Worm (Caenorhabditis elegans): ENCODE data around the gene lgc-20.

The lgc-20 gene

ce11 chrII:11347878-11348556 lies 4.6 kb upstream of the lgc-20 start, which contains the start of the genes B0491.6 and pigm-1:
Gene B0491.6 (minus strand): TSS chrII:11348343.
Gene pigm-1 (plus strand): TSS chrII:11348445.
- no peak for TF ChIP-seq K02D7.2 (tag; optimal IDR thresholded peaks at IDR 0.05)
- no peak for TF ChIP-seq pha-4 (tag; optimal IDR thresholded peaks at IDR 0.05)
- peak; percentile 19 for TF ChIP-seq hlh-30 (tag; optimal IDR thresholded peaks at IDR 0.05; ENCODE audit: insufficient read depth)
- TF ChIP-seq fax-1 (tag; optimal IDR thresholded peaks at IDR 0.05), result no peak
- no peak for TF ChIP-seq fkh-6 (tag; optimal IDR thresholded peaks at IDR 0.05)
- TF ChIP-seq eyg-1 (tag; optimal IDR thresholded peaks at IDR 0.05), result no peak
- TF ChIP-seq sox-2 (GFP tag; IDR thresholded peaks at IDR 0.05), result no peak
- no peak for TF ChIP-seq che-1 (tag; optimal IDR thresholded peaks at IDR 0.05)
- no peak for TF ChIP-seq nhr-11 (tag; optimal IDR thresholded peaks at IDR 0.05)
- TF ChIP-seq ama-1 (optimal IDR thresholded peaks at IDR 0.05), result no peak
- TF ChIP-seq tbx-7 (tag; optimal IDR thresholded peaks at IDR 0.05), result no peak
- TF ChIP-seq dve-1 (tag; optimal IDR thresholded peaks at IDR 0.05), result no peak
- no peak for TF ChIP-seq pag-3 (tag; optimal IDR thresholded peaks at IDR 0.05; ENCODE audit: borderline replicate concordance)
- no peak for TF ChIP-seq pqm-1 (tag; optimal IDR thresholded peaks at IDR 0.05)
- no peak for TF ChIP-seq ceh-22 (tag; optimal IDR thresholded peaks at IDR 0.05)
- TF ChIP-seq ceh-30 (tag; optimal IDR thresholded peaks at IDR 0.05), result no peak
- TF ChIP-seq pat-9 (tag; optimal IDR thresholded peaks at IDR 0.05), result no peak
- no peak for TF ChIP-seq ceh-34 (tag; optimal IDR thresholded peaks at IDR 0.05)
- TF ChIP-seq tbx-2 (tag; optimal IDR thresholded peaks at IDR 0.05), result peak; percentile 46
- no peak for TF ChIP-seq hlh-8 (tag; optimal IDR thresholded peaks at IDR 0.05)
- TF ChIP-seq Y22D7AL.16 (tag; optimal IDR thresholded peaks at IDR 0.05), result no peak
- no peak for TF ChIP-seq pax-1 (tag; optimal IDR thresholded peaks at IDR 0.05)
- no peak for TF ChIP-seq ref-2 (tag; optimal IDR thresholded peaks at IDR 0.05)
- peak; percentile 34 for TF ChIP-seq pha-2 (tag; optimal IDR thresholded peaks at IDR 0.05)
- peak; percentile 4 for TF ChIP-seq pros-1 (tag; optimal IDR thresholded peaks at IDR 0.05)
- no peak for TF ChIP-seq zip-5 (tag; optimal IDR thresholded peaks at IDR 0.05)
- TF ChIP-seq ahr-1 (tag; optimal IDR thresholded peaks at IDR 0.05), result no peak
- no peak for TF ChIP-seq ceh-2 (tag; optimal IDR thresholded peaks at IDR 0.05)
- no peak for TF ChIP-seq hlh-6 (tag; optimal IDR thresholded peaks at IDR 0.05)
- peak; percentile 91 for TF ChIP-seq unc-42 (tag; optimal IDR thresholded peaks at IDR 0.05)
- TF ChIP-seq ceh-48 (tag; optimal IDR thresholded peaks at IDR 0.05), result no peak
- no peak for TF ChIP-seq unc-86 (tag; optimal IDR thresholded peaks at IDR 0.05)
- TF ChIP-seq nhr-232 (tag; optimal IDR thresholded peaks at IDR 0.05), result no peak
- no peak for TF ChIP-seq gmeb-2 (tag; optimal IDR thresholded peaks at IDR 0.05)
- no peak for TF ChIP-seq elt-4 (tag; optimal IDR thresholded peaks at IDR 0.05)
- TF ChIP-seq ets-4 (tag; optimal IDR thresholded peaks at IDR 0.05), result peak; percentile 9
- TF ChIP-seq C08G9.2 (tag; optimal IDR thresholded peaks at IDR 0.05), result no peak
- no peak for TF ChIP-seq mec-3 (tag; optimal IDR thresholded peaks at IDR 0.05; ENCODE audit: borderline replicate concordance)
- TF ChIP-seq K09A11.1 (tag; optimal IDR thresholded peaks at IDR 0.05; ENCODE audit: insufficient read depth), result no peak
- no peak for TF ChIP-seq hlh-15 (tag; optimal IDR thresholded peaks at IDR 0.05)
- no peak for TF ChIP-seq ceh-19 (GFP tag; optimal IDR thresholded peaks at IDR 0.05)
- no peak for TF ChIP-seq hlh-13 (GFP tag; optimal IDR thresholded peaks at IDR 0.05)
- TF ChIP-seq ceh-31 (tag; optimal IDR thresholded peaks at IDR 0.05), result peak; percentile 44
- no peak for TF ChIP-seq lin-11 (tag; optimal IDR thresholded peaks at IDR 0.05)
- no peak for TF ChIP-seq npax-4 (tag; optimal IDR thresholded peaks at IDR 0.05)
- TF ChIP-seq C38D4.7 (GFP tag; optimal IDR thresholded peaks at IDR 0.05), result no peak
- no peak for TF ChIP-seq ceh-24 (tag; optimal IDR thresholded peaks at IDR 0.05)
- TF ChIP-seq ttx-3 (tag; optimal IDR thresholded peaks at IDR 0.05), result no peak
- no peak for TF ChIP-seq dmd-4 (tag; optimal IDR thresholded peaks at IDR 0.05; ENCODE audit: borderline replicate concordance)
- TF ChIP-seq fkh-10 (GFP tag; optimal IDR thresholded peaks at IDR 0.05), result no peak
- TF ChIP-seq F13H6.1 (tag; optimal IDR thresholded peaks at IDR 0.05), result no peak
- TF ChIP-seq sdc-2 (tag; optimal IDR thresholded peaks at IDR 0.05), result no peak
- no peak for TF ChIP-seq ceh-9 (tag; optimal IDR thresholded peaks at IDR 0.05)
- no peak for TF ChIP-seq rnt-1 (tag; optimal IDR thresholded peaks at IDR 0.05)

All from whole organism, late embryonic.